Worm (Caenorhabditis elegans) whole organism, mixed stage, embryonic: Measurements from ENCODE around the gene C26B2.2.

Experiments
- blmp-1 ChIP-seq: fragments of 150-350 bp; optimal IDR thresholded peaks from 2 replicates; lab custom pipeline; 2014; ENCODE audit warnings: missing biosample characterization, missing genetic modification characterization
- mep-1 ChIP-seq: fragments of 150-350 bp; optimal IDR thresholded peaks from 2 replicates; lab custom pipeline; 2017; ENCODE audit warnings: missing biosample characterization, missing genetic modification reagents, missing genetic modification characterization, inconsistent platforms
- nhr-12 ChIP-seq: fragments of 150-350 bp; optimal IDR thresholded peaks from 2 replicates; lab custom pipeline; 2014; ENCODE audit warnings: missing biosample characterization, missing genetic modification characterization
- pha-4 ChIP-seq: fragments of 150-350 bp; optimal IDR thresholded peaks from 2 replicates; lab custom pipeline; 2018; ENCODE audit warnings: missing biosample characterization, missing genetic modification reagents, missing genetic modification characterization
- sem-2 ChIP-seq: fragments of 200-800 bp; sonication (Bioruptor generic); optimal IDR thresholded peaks from 2 replicates; lab custom pipeline; 2018; ENCODE audit warnings: mild to moderate bottlenecking, missing genetic modification characterization, missing compliant biosample characterization
- snpc-4 ChIP-seq: fragments of 150-350 bp; optimal IDR thresholded peaks from 2 replicates; lab custom pipeline; 2014; ENCODE audit warnings: missing biosample characterization, missing genetic modification characterization
- tbx-8 ChIP-seq: fragments of 200-800 bp; sonication (Bioruptor generic); optimal IDR thresholded peaks from 2 replicates; lab custom pipeline; 2018; ENCODE audit warnings: mild to moderate bottlenecking, missing genetic modification characterization, moderate library complexity, missing compliant biosample characterization

ce11 chrIV:8023861-8024260 is 1.9 kb upstream of the C26B2.2 start:
- TF ChIP-seq sem-2 (no peak), tbx-8 (GFP tag; lab: Kevin White, UChicago) (no peak), nhr-12 (tag; lab: Kevin White, UChicago) (no peak), snpc-4 (no peak), blmp-1 (no peak), pha-4 (tag; lab: Kevin White, UChicago) (no peak), mep-1 (no peak)
